Fruit fly (Drosophila melanogaster) S2 (cell line): ENCODE data around the gene CG3091.

Experiments used
- CG8478 ChIP-seq: fragments of >200 bp; optimal IDR thresholded peaks from 2 replicates; lab custom pipeline; 2018
- CTCF ChIP-seq, 2 experiments: fragments of >200 bp; optimal IDR thresholded peaks; 2 replicates each; lab custom pipeline; 2018

dm6 chrX:2291023-2291422 lies 37.0 kb upstream of the CG3091 start:
- TF ChIP-seq CTCF (optimal IDR thresholded peaks at IDR 0.05; lab: Kevin White, UChicago) (no peak), CG8478 (lab: Kevin White, UChicago) (no peak)
